Fruit fly (Drosophila melanogaster): Measurements from ENCODE around the gene CG7201.

The CG7201 gene

dm6 chr3L:8315141-8315816 is 20.2 kb upstream of the CG7201 start, which contains the start of gene Cpsf6 (continued):
- TF ChIP-seq Fer3 (tag; optimal IDR thresholded peaks at IDR 0.05) (peak; percentile 66), row (GFP tag; IDR thresholded peaks at IDR 0.05) (peak; percentile 85), bigmax (GFP tag; optimal IDR thresholded peaks at IDR 0.05) (no peak), CG33557 (GFP tag; optimal IDR thresholded peaks at IDR 0.05) (peak; percentile 59), Taf1 (GFP tag; IDR thresholded peaks at IDR 0.05) (no peak), btn (GFP tag; optimal IDR thresholded peaks at IDR 0.05) (no peak), seq (GFP tag; IDR thresholded peaks at IDR 0.05) (no peak), Ets97D (GFP tag; optimal IDR thresholded peaks at IDR 0.05) (peak; percentile 49), Nf-YA (GFP tag; IDR thresholded peaks at IDR 0.05) (peak; percentile 32; the same call in 1 of the 2 replicates), CrebB (tag; optimal IDR thresholded peaks at IDR 0.05) (no peak), CG12391 (tag; optimal IDR thresholded peaks at IDR 0.05) (peak; percentile 87), luna (GFP tag; optimal IDR thresholded peaks at IDR 0.05) (no peak), ftz-f1 (GFP tag; optimal IDR thresholded peaks at IDR 0.05) (no peak), Usf (GFP tag; optimal IDR thresholded peaks at IDR 0.05) (peak; percentile 8), CG12299 (tag; optimal IDR thresholded peaks at IDR 0.05) (peak; percentile 41), gcm (GFP tag; optimal IDR thresholded peaks at IDR 0.05) (no peak), CG11560 (tag; IDR thresholded peaks at IDR 0.05) (no peak), CG17328 (GFP tag; IDR thresholded peaks at IDR 0.05) (peak; percentile 76), CG8924 (tag; optimal IDR thresholded peaks at IDR 0.05) (peak; percentile 66), CG7786 (GFP tag; optimal IDR thresholded peaks at IDR 0.05) (no peak), crp (GFP tag; optimal IDR thresholded peaks at IDR 0.05) (peak in 1 of 2 experiments; percentile 7), Dip3 (GFP tag; optimal IDR thresholded peaks at IDR 0.05) (peak; percentile 2), CG11093 (GFP tag; IDR thresholded peaks at IDR 0.05) (peak; percentile 42; the same call in 1 of the 3 replicates), ewg (GFP tag; optimal IDR thresholded peaks at IDR 0.05) (peak; percentile 19), H15 (GFP tag; IDR thresholded peaks at IDR 0.05) (peak; percentile 32; the same call in 1 of the 3 replicates), Elba2 (GFP tag; optimal IDR thresholded peaks at IDR 0.05) (peak; percentile 16), CG17359 (tag; optimal IDR thresholded peaks at IDR 0.05) (peak; percentile 52), CG15011 (GFP tag; optimal IDR thresholded peaks at IDR 0.05) (peak; percentile 8), CG18011 (GFP tag; optimal IDR thresholded peaks at IDR 0.05) (peak; percentile 24), HLHmδ (GFP tag; optimal IDR thresholded peaks at IDR 0.05) (no peak), sima (GFP tag; optimal IDR thresholded peaks at IDR 0.05) (no peak), CG14667 (GFP tag; IDR thresholded peaks at IDR 0.05) (peak; percentile 30; the same call in 1 of the 2 replicates), Dp (GFP tag; optimal IDR thresholded peaks at IDR 0.05) (peak; percentile 67), CG10979 (tag; optimal IDR thresholded peaks at IDR 0.05) (peak; percentile 64), CG15696 (tag; optimal IDR thresholded peaks at IDR 0.05) (peak; percentile 74), zfh1 (GFP tag; IDR thresholded peaks at IDR 0.05) (peak; percentile 65), Optix (GFP tag; IDR thresholded peaks at IDR 0.05) (no peak), CG30020 (tag; optimal IDR thresholded peaks at IDR 0.05) (peak; percentile 64), tio (GFP tag; optimal IDR thresholded peaks at IDR 0.05) (peak; percentile 20), CG10147 (GFP tag; optimal IDR thresholded peaks at IDR 0.05) (peak; percentile 44), Hr51 (GFP tag; optimal IDR thresholded peaks at IDR 0.05) (peak; percentile 29 to 72), nom (GFP tag; optimal IDR thresholded peaks at IDR 0.05) (peak; percentile 50), croc (GFP tag; conservative IDR thresholded peaks at IDR 0.05) (peak; percentile 34; the same call in 1 of the 3 replicates), slbo (GFP tag; IDR thresholded peaks at IDR 0.05) (peak; percentile 80)

All from whole organism, embryonic.